Worm (Caenorhabditis elegans) whole organism, L3 larva: ENCODE results near the gene spl-1.

Experiments used
- aly-2 ChIP-seq: fragments of 150-350 bp; optimal IDR thresholded peaks from 2 replicates; lab custom pipeline; 2014; ENCODE audit warnings: missing biosample characterization, missing genetic modification characterization
- ceh-82 ChIP-seq: fragments of 150-350 bp; optimal IDR thresholded peaks from 2 replicates; lab custom pipeline; 2014; ENCODE audit warnings: missing biosample characterization, missing genetic modification characterization
- egl-27 ChIP-seq: sonication (generic microtip); optimal IDR thresholded peaks from 4 replicates; lab custom pipeline; 2017; ENCODE audit warnings: missing biosample characterization, missing genetic modification reagents, missing genetic modification characterization
- elt-3 ChIP-seq, 3 experiments: fragments of 150-350 bp in 1 of 3; sonication (generic microtip) in 2 of 3; optimal IDR thresholded peaks; 2 replicates in 2 of 3; 4 replicates in 1 of 3; lab custom pipeline; 2014 to 2017; ENCODE audit warnings: missing biosample characterization in 3 of 3, missing genetic modification characterization in 3 of 3
- eor-1 ChIP-seq, 2 experiments: fragments of 150-350 bp; optimal IDR thresholded peaks; 2 replicates each; lab custom pipeline; 2014 to 2018; ENCODE audit warnings: missing biosample characterization in 2 of 2, missing genetic modification characterization in 2 of 2
- fkh-2 ChIP-seq: fragments of 150-350 bp; optimal IDR thresholded peaks from 2 replicates; lab custom pipeline; 2014; ENCODE audit warnings: missing biosample characterization, missing genetic modification reagents, missing genetic modification characterization
- jun-1 ChIP-seq: fragments of 150-350 bp; optimal IDR thresholded peaks from 2 replicates; lab custom pipeline; 2014; ENCODE audit warnings: missing biosample characterization, missing genetic modification reagents, missing genetic modification characterization
- lin-39 ChIP-seq: fragments of 150-350 bp; optimal IDR thresholded peaks from 2 replicates; lab custom pipeline; 2018; ENCODE audit warnings: missing biosample characterization, missing genetic modification reagents, missing genetic modification characterization
- mdl-1 ChIP-seq: fragments of 150-350 bp; optimal IDR thresholded peaks from 2 replicates; lab custom pipeline; 2014; ENCODE audit warnings: missing biosample characterization, missing genetic modification characterization
- nhr-11 ChIP-seq: fragments of 150-350 bp; optimal IDR thresholded peaks from 2 replicates; lab custom pipeline; 2014; ENCODE audit warnings: missing biosample characterization, missing genetic modification characterization
- nhr-237 ChIP-seq: fragments of 150-350 bp; optimal IDR thresholded peaks from 2 replicates; lab custom pipeline; 2014; ENCODE audit warnings: missing biosample characterization, missing genetic modification characterization
- unc-39 ChIP-seq: sonication (generic microtip); optimal IDR thresholded peaks from 4 replicates; lab custom pipeline; 2017; ENCODE audit warnings: missing biosample characterization, missing genetic modification characterization
- zag-1 ChIP-seq: fragments of 150-350 bp; optimal IDR thresholded peaks from 2 replicates; lab custom pipeline; 2014; ENCODE audit warnings: missing biosample characterization, missing genetic modification characterization

DNA sequence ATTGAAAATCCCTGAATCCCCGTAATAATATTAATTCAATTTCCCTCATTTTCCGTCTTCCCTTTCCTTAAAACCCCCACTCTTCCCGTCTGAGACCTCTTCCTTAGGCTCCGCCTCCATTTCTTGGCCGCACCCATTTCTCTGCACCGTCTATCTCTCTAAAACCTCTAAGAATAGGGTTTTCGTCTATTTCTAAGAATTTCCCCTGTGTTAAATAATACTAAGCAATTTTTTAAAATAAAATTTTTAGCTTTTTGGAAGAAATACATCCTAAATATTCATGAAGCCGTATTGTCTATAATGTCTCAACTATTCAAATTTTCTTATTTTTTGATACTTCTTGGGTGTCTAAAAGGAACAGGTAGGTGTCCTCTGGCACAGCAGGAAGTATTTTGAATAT, 43.5 kb downstream of the spl-1 start, which contains the start of gene cdh-8:
- TF ChIP-seq aly-2 (tag; lab: Kevin White, UChicago) (no peak), mdl-1 (tag; lab: Kevin White, UChicago) (no peak), fkh-2 (no peak), unc-39 (no peak), zag-1 (tag; lab: Kevin White, UChicago) (no peak), lin-39 (tag; lab: Kevin White, UChicago) (no peak), egl-27 (no peak), nhr-11 (tag; lab: Kevin White, UChicago) (no peak), nhr-237 (no peak), elt-3 (tag; optimal IDR thresholded peaks at IDR 0.05; lab: Kevin White, UChicago) (no peak), eor-1 (tag; optimal IDR thresholded peaks at IDR 0.05; lab: Kevin White, UChicago) (no peak), ceh-82 (tag; lab: Kevin White, UChicago) (no peak), jun-1 (tag; lab: Kevin White, UChicago) (no peak)
